Worm (Caenorhabditis elegans) whole organism, L1 larva: ENCODE measurements around the gene Y76B12C.4.
A peak's percentile ranks its signal among the peaks of the same experiment; 100 is the strongest.

Experiments
- C16A3.4 ChIP-seq: fragments of 150-350 bp; optimal IDR thresholded peaks from 2 replicates; lab custom pipeline; 2014; ENCODE audit warnings: missing biosample characterization, missing genetic modification characterization
- C34B4.2 ChIP-seq: sonication (generic microtip); optimal IDR thresholded peaks from 2 replicates; lab custom pipeline; 2017; ENCODE audit warnings: mild to moderate bottlenecking, missing genetic modification characterization, missing compliant biosample characterization
- F16B12.6 ChIP-seq: fragments of 150-350 bp; optimal IDR thresholded peaks from 2 replicates; lab custom pipeline; 2014; ENCODE audit warnings: missing biosample characterization, missing genetic modification characterization
- Y116A8C.19 ChIP-seq: sonication (generic microtip); optimal IDR thresholded peaks from 2 replicates; lab custom pipeline; 2016; ENCODE audit warnings: missing compliant biosample characterization, missing genetic modification characterization, borderline replicate concordance
- aha-1 ChIP-seq: fragments of 150-350 bp; optimal IDR thresholded peaks from 2 replicates; lab custom pipeline; 2014; ENCODE audit warnings: missing biosample characterization, missing genetic modification characterization
- alr-1 ChIP-seq: fragments of 200-800 bp; sonication (Bioruptor generic); optimal IDR thresholded peaks from 2 replicates; lab custom pipeline; 2018; ENCODE audit warnings: borderline replicate concordance, mild to moderate bottlenecking, missing genetic modification characterization, missing compliant biosample characterization
- blmp-1 ChIP-seq: fragments of 150-350 bp; optimal IDR thresholded peaks from 2 replicates; lab custom pipeline; 2014; ENCODE audit warnings: missing biosample characterization, missing genetic modification characterization
- ceh-63 ChIP-seq: fragments of 200-800 bp; sonication (Bioruptor generic); optimal IDR thresholded peaks from 2 replicates; lab custom pipeline; 2018; ENCODE audit warnings: mild to moderate bottlenecking, missing genetic modification characterization, missing compliant biosample characterization
- ceh-8 ChIP-seq: fragments of 200-800 bp; sonication (Bioruptor generic); optimal IDR thresholded peaks from 2 replicates; lab custom pipeline; 2018; ENCODE audit warnings: mild to moderate bottlenecking, missing genetic modification characterization, moderate library complexity, missing compliant biosample characterization
- ceh-82 ChIP-seq, 3 experiments: fragments of 150-350 bp in 1 of 3; sonication (generic microtip) in 2 of 3; optimal IDR thresholded peaks; 2 replicates each; lab custom pipeline; 2014 to 2017; ENCODE audit warnings: missing biosample characterization in 3 of 3, missing genetic modification characterization in 3 of 3
- ceh-90 ChIP-seq: sonication (generic microtip); optimal IDR thresholded peaks from 2 replicates; lab custom pipeline; 2016; ENCODE audit warnings: missing genetic modification characterization, missing compliant biosample characterization
- dpl-1 ChIP-seq, 3 experiments: fragments of 150-350 bp in 2 of 3; sonication (generic microtip) in 1 of 3; optimal IDR thresholded peaks; 2 replicates each; lab custom pipeline; 2014 to 2017; ENCODE audit warnings: missing biosample characterization in 3 of 3, missing genetic modification characterization in 3 of 3, missing genetic modification reagents in 3 of 3
- dsc-1 ChIP-seq: sonication (generic microtip); optimal IDR thresholded peaks from 2 replicates; lab custom pipeline; 2016; ENCODE audit warnings: mild to moderate bottlenecking, missing genetic modification characterization, missing compliant biosample characterization
- efl-1 ChIP-seq, 4 experiments: fragments of 150-350 bp; optimal IDR thresholded peaks in 3 of 4; peaks in 1 of 4; 1 replicate in 1 of 4; 2 replicates in 3 of 4; lab custom pipeline; 2014; ENCODE audit warnings: missing biosample characterization in 2 of 4, missing genetic modification characterization in 2 of 4, missing genetic modification reagents in 2 of 4
- efl-3 ChIP-seq: fragments of 200-800 bp; sonication (Bioruptor generic); optimal IDR thresholded peaks from 2 replicates; lab custom pipeline; 2018; ENCODE audit warnings: mild to moderate bottlenecking, missing genetic modification characterization, missing compliant biosample characterization
- egl-13 ChIP-seq: sonication (generic microtip); optimal IDR thresholded peaks from 2 replicates; lab custom pipeline; 2016; ENCODE audit warnings: missing genotype, missing genetic modification reagents, missing genetic modification characterization, missing compliant biosample characterization
- egl-27 ChIP-seq, 2 experiments: fragments of 150-350 bp in 1 of 2; sonication (generic microtip); optimal IDR thresholded peaks; 3 replicates each; lab custom pipeline; 2017 to 2018; ENCODE audit warnings: missing biosample characterization in 2 of 2, missing genetic modification characterization in 2 of 2, missing genetic modification reagents in 2 of 2
- elt-3 ChIP-seq, 6 experiments: fragments of 150-350 bp in 1 of 6; sonication (generic microtip); optimal IDR thresholded peaks; 2 replicates each; lab custom pipeline; 2017 to 2018; ENCODE audit warnings: missing biosample characterization in 6 of 6, missing genetic modification characterization in 6 of 6, inconsistent platforms in 1 of 6
- fkh-10 ChIP-seq: sonication (generic microtip); optimal IDR thresholded peaks from 2 replicates; lab custom pipeline; 2017; ENCODE audit warnings: missing biosample characterization, missing genetic modification reagents, missing genetic modification characterization
- fkh-8 ChIP-seq: sonication (generic microtip); optimal IDR thresholded peaks from 2 replicates; lab custom pipeline; 2016; ENCODE audit warnings: mild to moderate bottlenecking, missing genetic modification characterization, missing compliant biosample characterization
- fos-1 ChIP-seq: fragments of 150-350 bp; optimal IDR thresholded peaks from 2 replicates; lab custom pipeline; 2014; ENCODE audit warnings: missing biosample characterization, missing genetic modification characterization
- grh-1 ChIP-seq: fragments of 200-800 bp; sonication (Bioruptor generic); IDR thresholded peaks from 2 replicates; pipeline ENCODE4 v1.3.6; 2022; ENCODE audit warnings: missing genetic modification reagents, missing genetic modification characterization, missing compliant biosample characterization
- hpl-2 ChIP-seq: fragments of 150-350 bp; optimal IDR thresholded peaks from 2 replicates; lab custom pipeline; 2014; ENCODE audit warnings: missing biosample characterization, missing genetic modification reagents, missing genetic modification characterization
- irx-1 ChIP-seq: sonication (generic microtip); optimal IDR thresholded peaks from 2 replicates; lab custom pipeline; 2016; ENCODE audit warnings: missing genetic modification characterization, missing compliant biosample characterization
- lin-15B ChIP-seq: fragments of 150-350 bp; sonication (generic microtip); optimal IDR thresholded peaks from 3 replicates; lab custom pipeline; 2014; ENCODE audit warnings: missing biosample characterization, missing genetic modification characterization
- lin-35 ChIP-seq, 2 experiments: fragments of 150-350 bp; optimal IDR thresholded peaks; 2 replicates each; lab custom pipeline; 2014; ENCODE audit warnings: missing biosample characterization in 2 of 2, missing genetic modification characterization in 2 of 2, missing genetic modification reagents in 2 of 2
- lsy-2 ChIP-seq, 2 experiments: fragments of 150-350 bp; optimal IDR thresholded peaks; 2 replicates each; lab custom pipeline; 2014; ENCODE audit warnings: missing biosample characterization in 2 of 2, missing genetic modification characterization in 2 of 2
- mdl-1 ChIP-seq, 2 experiments: fragments of 150-350 bp; optimal IDR thresholded peaks; 2 replicates each; lab custom pipeline; 2014 to 2017; ENCODE audit warnings: missing biosample characterization in 2 of 2, missing genetic modification characterization in 2 of 2, inconsistent platforms in 1 of 2
- mef-2 ChIP-seq: fragments of 150-350 bp; optimal IDR thresholded peaks from 2 replicates; lab custom pipeline; 2014; ENCODE audit warnings: missing biosample characterization, missing genetic modification characterization
- mep-1 ChIP-seq: fragments of 150-350 bp; optimal IDR thresholded peaks from 2 replicates; lab custom pipeline; 2014; ENCODE audit warnings: missing biosample characterization, missing genetic modification characterization
- nhr-20 ChIP-seq: sonication (generic microtip); optimal IDR thresholded peaks from 2 replicates; lab custom pipeline; 2016; ENCODE audit warnings: mild to moderate bottlenecking, missing genetic modification characterization, missing compliant biosample characterization
- nhr-28 ChIP-seq: fragments of 150-350 bp; optimal IDR thresholded peaks from 2 replicates; lab custom pipeline; 2014; ENCODE audit warnings: missing biosample characterization, missing genetic modification characterization
- nhr-84 ChIP-seq: sonication (generic microtip); optimal IDR thresholded peaks from 2 replicates; lab custom pipeline; 2017; ENCODE audit warnings: missing biosample characterization, missing genetic modification characterization
- nhr-85 ChIP-seq: sonication (generic microtip); peaks from one replicate; lab custom pipeline; 2016; ENCODE audit warnings: missing genetic modification characterization, inconsistent platforms, missing compliant biosample characterization
- pag-3 ChIP-seq: sonication (generic microtip); optimal IDR thresholded peaks from 2 replicates; lab custom pipeline; 2017; ENCODE audit warnings: missing genetic modification characterization, mild to moderate bottlenecking, missing compliant biosample characterization, antibody characterized with exemption, borderline replicate concordance; ENCODE audit not compliant: insufficient read depth
- pqm-1 ChIP-seq: sonication (generic microtip); optimal IDR thresholded peaks from 3 replicates; lab custom pipeline; 2017; ENCODE audit warnings: missing biosample characterization, missing genetic modification characterization
- skn-1 ChIP-seq: fragments of 150-350 bp; optimal IDR thresholded peaks from 2 replicates; lab custom pipeline; 2014; ENCODE audit warnings: missing biosample characterization, missing genetic modification characterization
- snu-23 ChIP-seq: sonication (generic microtip); optimal IDR thresholded peaks from 2 replicates; lab custom pipeline; 2016; ENCODE audit warnings: missing genetic modification characterization, missing compliant biosample characterization
- sup-37 ChIP-seq: fragments of 200-800 bp; sonication (Bioruptor generic); optimal IDR thresholded peaks from 2 replicates; lab custom pipeline; 2018; ENCODE audit warnings: mild to moderate bottlenecking, missing genetic modification characterization, missing compliant biosample characterization
- swsn-7 ChIP-seq: sonication (generic microtip); optimal IDR thresholded peaks from 2 replicates; lab custom pipeline; 2016; ENCODE audit warnings: missing genetic modification characterization, missing compliant biosample characterization
- tbx-2 ChIP-seq: sonication (generic microtip); optimal IDR thresholded peaks from 2 replicates; lab custom pipeline; 2016; ENCODE audit warnings: missing genetic modification characterization, missing compliant biosample characterization
- tlp-1 ChIP-seq: fragments of 150-350 bp; optimal IDR thresholded peaks from 2 replicates; lab custom pipeline; 2014; ENCODE audit warnings: missing biosample characterization, missing genetic modification characterization
- unc-130 ChIP-seq: fragments of 150-350 bp; optimal IDR thresholded peaks from 2 replicates; lab custom pipeline; 2017; ENCODE audit warnings: missing biosample characterization, missing genetic modification characterization, inconsistent platforms
- unc-30 ChIP-seq: sonication (generic microtip); optimal IDR thresholded peaks from 2 replicates; lab custom pipeline; 2017; ENCODE audit warnings: missing biosample characterization, missing genetic modification characterization
- unc-98 ChIP-seq: fragments of 200-800 bp; sonication (Bioruptor generic); IDR thresholded peaks from 2 replicates; pipeline ENCODE4 v1.3.6; 2022; ENCODE audit warnings: missing genetic modification characterization, missing compliant biosample characterization
- vab-15 ChIP-seq: sonication (generic microtip); optimal IDR thresholded peaks from 2 replicates; lab custom pipeline; 2017; ENCODE audit warnings: missing genotype, mild to moderate bottlenecking, missing genetic modification characterization, missing compliant biosample characterization
- xbp-1 ChIP-seq: sonication (generic microtip); optimal IDR thresholded peaks from 2 replicates; lab custom pipeline; 2016; ENCODE audit warnings: missing genetic modification characterization, missing compliant biosample characterization

Y76B12C.4 gene

DNA sequence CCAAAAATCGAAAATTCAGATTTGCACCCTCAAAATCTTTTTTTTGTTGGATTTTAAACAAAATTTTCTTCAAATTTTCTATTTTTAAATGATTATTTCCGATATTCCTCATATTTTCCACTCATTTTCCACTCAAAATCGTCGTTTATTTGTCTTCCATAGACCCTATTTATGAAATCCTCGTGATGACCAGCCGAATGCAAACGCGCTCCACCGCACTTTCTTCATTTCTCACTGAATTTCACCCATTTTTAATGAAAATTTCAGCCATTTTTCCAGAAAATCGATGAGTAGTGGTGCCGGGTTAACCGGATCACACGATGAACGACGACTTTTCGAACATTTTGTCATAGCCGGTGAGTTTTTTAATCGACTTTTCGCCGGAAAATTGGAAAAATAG is 48.4 kb downstream of the Y76B12C.4 start, which contains the start of gene denn-4:
Gene denn-4, plus strand, starts transcription at position 280 of the 400 bp plus-strand sequence.
- TF ChIP-seq irx-1 (tag; lab: Kevin White, UChicago) (no peak), lin-15B (peak; percentile 4), xbp-1 (tag; lab: Kevin White, UChicago) (peak; percentile 16), egl-27 (tag; optimal IDR thresholded peaks at IDR 0.05; lab: Kevin White, UChicago) (no peak), ceh-63 (GFP tag; lab: Kevin White, UChicago) (no peak), egl-13 (tag; lab: Kevin White, UChicago) (no peak), sup-37 (GFP tag; lab: Kevin White, UChicago) (no peak), dpl-1 (GFP tag; optimal IDR thresholded peaks at IDR 0.05; lab: Kevin White, UChicago) (peak in 2 of 3 experiments; percentile 14 to 58), efl-1 (optimal IDR thresholded peaks at IDR 0.05; lab: Kevin White, UChicago) (peak; percentile 18 to 35), efl-1 (GFP tag; optimal IDR thresholded peaks at IDR 0.05 in 1 of 2; lab: Kevin White, UChicago) (peak; percentile 48 to 94), elt-3 (tag; optimal IDR thresholded peaks at IDR 0.05; lab: Kevin White, UChicago) (no peak), aha-1 (no peak), unc-30 (tag; lab: Kevin White, UChicago) (no peak), pag-3 (tag; lab: Kevin White, UChicago) (no peak), dsc-1 (tag; lab: Kevin White, UChicago) (no peak), nhr-20 (no peak), fos-1 (no peak), vab-15 (tag; lab: Kevin White, UChicago) (no peak), unc-130 (tag; lab: Kevin White, UChicago) (peak; percentile 10), mdl-1 (tag; optimal IDR thresholded peaks at IDR 0.05; lab: Kevin White, UChicago) (no peak), hpl-2 (GFP tag; lab: Kevin White, UChicago) (no peak), nhr-84 (tag; lab: Kevin White, UChicago) (no peak), lsy-2 (tag; optimal IDR thresholded peaks at IDR 0.05; lab: Kevin White, UChicago) (peak in 1 of 2 experiments; percentile 56), efl-3 (GFP tag; lab: Kevin White, UChicago) (no peak), blmp-1 (tag; lab: Kevin White, UChicago) (peak; percentile 20), tlp-1 (no peak), ceh-90 (tag; lab: Kevin White, UChicago) (no peak), C16A3.4 (no peak), ceh-8 (GFP tag; lab: Kevin White, UChicago) (no peak), lin-35 (GFP tag; optimal IDR thresholded peaks at IDR 0.05; lab: Kevin White, UChicago) (peak; percentile 11 to 48), grh-1 (GFP tag; lab: Robert Waterston, UW) (no peak), F16B12.6 (tag; lab: Kevin White, UChicago) (peak; percentile 11), nhr-28 (tag; lab: Kevin White, UChicago) (no peak), tbx-2 (tag; lab: Kevin White, UChicago) (no peak), skn-1 (peak; percentile 45), Y116A8C.19 (tag; lab: Kevin White, UChicago) (no peak), mep-1 (tag; lab: Kevin White, UChicago) (peak; percentile 29), C34B4.2 (tag; lab: Kevin White, UChicago) (no peak), mef-2 (tag; lab: Kevin White, UChicago) (no peak), pqm-1 (tag; lab: Kevin White, UChicago) (no peak), snu-23 (GFP tag; lab: Kevin White, UChicago) (peak; percentile 18), unc-98 (GFP tag; lab: Robert Waterston, UW) (no peak), swsn-7 (tag; lab: Kevin White, UChicago) (no peak), ceh-82 (tag; optimal IDR thresholded peaks at IDR 0.05; lab: Kevin White, UChicago) (peak in 1 of 3 experiments; percentile 16), fkh-10 (no peak), alr-1 (tag; lab: Kevin White, UChicago) (no peak), fkh-8 (tag; lab: Kevin White, UChicago) (no peak), nhr-85 (tag; lab: Kevin White, UChicago) (peak; percentile 60)
